Worm (Caenorhabditis elegans) whole organism, late embryonic: Measurements from ENCODE around the gene ZK836.3.

ENCODE experiments used
- K09A11.1 ChIP-seq: sonication (generic microtip); optimal IDR thresholded peaks from 2 replicates; lab custom pipeline; 2017; ENCODE audit warnings: antibody characterized with exemption, mild to moderate bottlenecking, missing genetic modification characterization, missing compliant biosample characterization; ENCODE audit not compliant: insufficient read depth
- Y22D7AL.16 ChIP-seq: sonication (generic microtip); optimal IDR thresholded peaks from 2 replicates; lab custom pipeline; 2016; ENCODE audit warnings: missing genetic modification characterization, missing compliant biosample characterization
- fkh-10 ChIP-seq: fragments of 150-350 bp; optimal IDR thresholded peaks from 2 replicates; lab custom pipeline; 2014; ENCODE audit warnings: missing biosample characterization, missing genetic modification reagents, missing genetic modification characterization
- hlh-30 ChIP-seq: sonication (generic microtip); optimal IDR thresholded peaks from 2 replicates; lab custom pipeline; 2017; ENCODE audit warnings: antibody characterized with exemption, missing genetic modification characterization, missing compliant biosample characterization; ENCODE audit not compliant: insufficient read depth
- nfya-1 ChIP-seq: sonication (generic microtip); optimal IDR thresholded peaks from 2 replicates; lab custom pipeline; 2017; ENCODE audit warnings: missing genetic modification characterization, mild to moderate bottlenecking, missing compliant biosample characterization, antibody characterized with exemption, moderate library complexity
- nhr-11 ChIP-seq: fragments of 150-350 bp; optimal IDR thresholded peaks from 2 replicates; lab custom pipeline; 2014; ENCODE audit warnings: missing biosample characterization, missing genetic modification characterization
- pag-3 ChIP-seq: sonication (generic microtip); optimal IDR thresholded peaks from 2 replicates; lab custom pipeline; 2016; ENCODE audit warnings: missing compliant biosample characterization, missing genetic modification characterization, borderline replicate concordance
- pha-4 ChIP-seq: fragments of 150-350 bp; optimal IDR thresholded peaks from 2 replicates; lab custom pipeline; 2018; ENCODE audit warnings: missing biosample characterization, missing genetic modification reagents, missing genetic modification characterization
- unc-86 ChIP-seq: sonication (generic microtip); optimal IDR thresholded peaks from 2 replicates; lab custom pipeline; 2016; ENCODE audit warnings: missing genetic modification characterization, missing compliant biosample characterization

DNA sequence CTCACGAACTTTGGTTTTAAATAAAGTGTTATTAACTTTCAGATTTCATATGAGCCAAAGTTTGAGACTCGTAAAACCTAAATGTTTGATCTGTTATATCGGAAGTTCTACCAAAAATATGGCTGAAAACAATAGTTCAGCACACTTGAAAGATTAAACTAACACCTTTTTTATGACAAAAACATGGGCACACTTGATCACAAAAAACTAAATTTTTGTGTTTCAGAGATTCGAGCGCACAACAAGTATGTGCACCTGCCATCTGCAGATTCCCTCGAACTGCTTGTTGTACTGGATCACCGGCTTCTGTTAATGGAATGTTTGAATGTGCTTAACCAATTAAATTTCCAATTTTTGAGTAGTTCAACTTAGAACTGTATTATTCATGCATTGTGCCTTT, 42.0 kb downstream of the ZK836.3 start:
- TF ChIP-seq pha-4 = no peak
- no peak for TF ChIP-seq K09A11.1 (tag; lab: Kevin White, UChicago)
- no peak for TF ChIP-seq nhr-11 (tag; lab: Kevin White, UChicago)
- no peak for TF ChIP-seq nfya-1 (tag; lab: Kevin White, UChicago)
- TF ChIP-seq pag-3 (tag; lab: Kevin White, UChicago) = no peak
- no peak for TF ChIP-seq hlh-30 (tag; lab: Kevin White, UChicago)
- TF ChIP-seq unc-86 (tag; lab: Kevin White, UChicago) = no peak
- TF ChIP-seq Y22D7AL.16 (tag; lab: Kevin White, UChicago) = no peak
- no peak for TF ChIP-seq fkh-10 (GFP tag; lab: Kevin White, UChicago)
